Fruit fly (Drosophila melanogaster): ENCODE data around the gene CG4686.

Gene CG4686

dm6 chr3R:19892046-19892445 lies 27.8 kb downstream of the CG4686 start (continued):
- TF ChIP-seq ERR (GFP tag; optimal IDR thresholded peaks at IDR 0.05) (peak; percentile 58), H15 (GFP tag; IDR thresholded peaks at IDR 0.05) (peak; percentile 68), CG16813 (GFP tag; IDR thresholded peaks at IDR 0.05; ENCODE audit: partially characterized antibody) (no peak), lilli (GFP tag; optimal IDR thresholded peaks at IDR 0.05) (peak; percentile 75), peb (GFP tag; IDR thresholded peaks at IDR 0.05) (peak; percentile 72), klu (GFP tag; IDR thresholded peaks at IDR 0.05) (peak; percentile 50; the same call in 1 of the 2 replicates), CG2129 (GFP tag; IDR thresholded peaks at IDR 0.05; ENCODE audit: partially characterized antibody) (no peak), CG15073 (GFP tag; optimal IDR thresholded peaks at IDR 0.05) (no peak), Sin3A (optimal IDR thresholded peaks at IDR 0.05) (no peak), CG4707 (GFP tag; optimal IDR thresholded peaks at IDR 0.05) (peak; percentile 46), sc (optimal IDR thresholded peaks at IDR 0.05) (no peak), sc (GFP tag; optimal IDR thresholded peaks at IDR 0.05) (no peak), CG9609 (GFP tag; optimal IDR thresholded peaks at IDR 0.05) (peak; percentile 71), CG6272 (GFP tag; IDR thresholded peaks at IDR 0.05) (peak; percentile 57; the same call in 1 of the 2 replicates), Sox102F (GFP tag; optimal IDR thresholded peaks at IDR 0.05) (peak; percentile 66), CG32532 (GFP tag; IDR thresholded peaks at IDR 0.05) (peak; percentile 76), Atf3 (GFP tag; optimal IDR thresholded peaks at IDR 0.05) (peak; percentile 32), CG32767 (GFP tag; IDR thresholded peaks at IDR 0.05) (peak; percentile 67), HHEX (GFP tag; optimal IDR thresholded peaks at IDR 0.05) (peak; percentile 77), CG6654 (GFP tag; optimal IDR thresholded peaks at IDR 0.05) (peak; percentile 42), dmrt99B (tag; optimal IDR thresholded peaks at IDR 0.05) (peak; percentile 80), Lpt (GFP tag; optimal IDR thresholded peaks at IDR 0.05) (no peak), lmd (GFP tag; IDR thresholded peaks at IDR 0.05) (peak; percentile 83), CG2116 (GFP tag; optimal IDR thresholded peaks at IDR 0.05) (no peak), CG12744 (GFP tag; optimal IDR thresholded peaks at IDR 0.05) (peak; percentile 31), CG16863 (GFP tag; optimal IDR thresholded peaks at IDR 0.05) (peak; percentile 66), cg (GFP tag; optimal IDR thresholded peaks at IDR 0.05) (no peak), pb (GFP tag; optimal IDR thresholded peaks at IDR 0.05) (peak; percentile 74), insv (GFP tag; optimal IDR thresholded peaks at IDR 0.05) (no peak), CG2678 (tag; optimal IDR thresholded peaks at IDR 0.05) (no peak), knrl (GFP tag; IDR thresholded peaks at IDR 0.05; ENCODE audit: partially characterized antibody) (peak; percentile 55; the same call in 2 of the 3 replicates), CG17361 (GFP tag; IDR thresholded peaks at IDR 0.05) (peak; percentile 84), corto (GFP tag; optimal IDR thresholded peaks at IDR 0.05) (no peak), cato (GFP tag; optimal IDR thresholded peaks at IDR 0.05; ENCODE audit: borderline replicate concordance) (peak; percentile 36), fd3F (GFP tag; optimal IDR thresholded peaks at IDR 0.05) (peak; percentile 56), HLH4C (GFP tag; IDR thresholded peaks at IDR 0.05; ENCODE audit: partially characterized antibody) (peak; percentile 40; the same call in 1 of the 3 replicates), eyg (GFP tag; optimal IDR thresholded peaks at IDR 0.05) (peak; percentile 39), pan (optimal IDR thresholded peaks at IDR 0.05) (no peak), pan (GFP tag; optimal IDR thresholded peaks at IDR 0.05 in 1 of 2, IDR thresholded peaks at IDR 0.05 in 1 of 2) (peak in 1 of 2 experiments; percentile 84), CG17802 (tag; optimal IDR thresholded peaks at IDR 0.05) (peak; percentile 35), CG5180 (GFP tag; optimal IDR thresholded peaks at IDR 0.05) (peak; percentile 21), Doc2 (GFP tag; IDR thresholded peaks at IDR 0.05) (no peak), CG12299 (tag; optimal IDR thresholded peaks at IDR 0.05) (peak; percentile 36), Med (GFP tag) (peak; percentile 97), mam (GFP tag; optimal IDR thresholded peaks at IDR 0.05) (peak; percentile 78), C15 (GFP tag; IDR thresholded peaks at IDR 0.05) (no peak), repo (GFP tag; optimal IDR thresholded peaks at IDR 0.05) (peak; percentile 45), luna (GFP tag; optimal IDR thresholded peaks at IDR 0.05) (peak; percentile 33), CG31388 (GFP tag; optimal IDR thresholded peaks at IDR 0.05) (no peak), disco-r (GFP tag; optimal IDR thresholded peaks at IDR 0.05) (peak; percentile 30), CG4360 (GFP tag; IDR thresholded peaks at IDR 0.05) (0 out of 2 replicates have a peak, but pooled peaks have one; percentile 33), bowl (GFP tag; IDR thresholded peaks at IDR 0.05) (no peak)

All from whole organism, embryonic.